Fruit fly (Drosophila melanogaster): Measurements from ENCODE around the gene TwdlY.

dm6 chrX:16737878-16738277 is 3.1 kb downstream of the TwdlY start, which contains the start of gene TwdlZ:
- TF ChIP-seq bcd (GFP tag; optimal IDR thresholded peaks at IDR 0.05) (no peak), Dll (GFP tag; IDR thresholded peaks at IDR 0.05; ENCODE audit: partially characterized antibody) (no peak), Optix (GFP tag; IDR thresholded peaks at IDR 0.05) (no peak), Oli (tag; optimal IDR thresholded peaks at IDR 0.05) (no peak), slp2 (GFP tag; optimal IDR thresholded peaks at IDR 0.05) (no peak), CG11696 (GFP tag; IDR thresholded peaks at IDR 0.05) (no peak), Dip2 (GFP tag; IDR thresholded peaks at IDR 0.05) (no peak), CG8478 (optimal IDR thresholded peaks at IDR 0.05) (no peak), CG9876 (GFP tag; optimal IDR thresholded peaks at IDR 0.05) (no peak), Nf-YB (GFP tag; optimal IDR thresholded peaks at IDR 0.05) (no peak), ttk (GFP tag; IDR thresholded peaks at IDR 0.05) (no peak)

All from whole organism, embryonic.